Fruit fly (Drosophila melanogaster) whole organism, adult: ENCODE measurements around the gene Srp54k.
A peak's percentile ranks its signal among the peaks of the same experiment; 100 is the strongest.

Experiments used
- CG11617 ChIP-seq: fragments of 200-800 bp; sonication (Bioruptor generic); optimal IDR thresholded peaks from 2 replicates; lab custom pipeline; 2017; ENCODE audit warnings: mild to moderate bottlenecking, missing biosample characterization, missing genetic modification reagents, missing genetic modification characterization
- CG12768 ChIP-seq: fragments of 200-800 bp; sonication (Bioruptor generic); optimal IDR thresholded peaks from 2 replicates; lab custom pipeline; 2017; ENCODE audit warnings: missing biosample characterization, missing genetic modification characterization, mild to moderate bottlenecking, moderate library complexity, missing genetic modification reagents
- CG14711 ChIP-seq: fragments of 200-800 bp; sonication (Bioruptor generic); optimal IDR thresholded peaks from 2 replicates; lab custom pipeline; 2018; ENCODE audit warnings: missing biosample characterization, mild to moderate bottlenecking, missing genetic modification characterization, moderate library complexity
- CG1620 ChIP-seq: fragments of 200-800 bp; sonication (Bioruptor generic); optimal IDR thresholded peaks from 2 replicates; lab custom pipeline; 2016; ENCODE audit warnings: missing biosample characterization, missing genetic modification characterization
- CG33017 ChIP-seq: fragments of 200-800 bp; sonication (Bioruptor generic); optimal IDR thresholded peaks from 2 replicates; lab custom pipeline; 2018; ENCODE audit warnings: missing biosample characterization, mild to moderate bottlenecking, missing genetic modification characterization, moderate library complexity
- CG5204 ChIP-seq: fragments of 200-800 bp; sonication (Bioruptor generic); optimal IDR thresholded peaks from 2 replicates; lab custom pipeline; 2016; ENCODE audit warnings: missing biosample characterization, missing genetic modification characterization
- CG7045 ChIP-seq: fragments of 200-800 bp; sonication (Bioruptor generic); optimal IDR thresholded peaks from 2 replicates; lab custom pipeline; 2017; ENCODE audit warnings: missing biosample characterization, mild to moderate bottlenecking, missing genetic modification characterization
- CG7101 ChIP-seq: fragments of 200-800 bp; sonication (Bioruptor generic); optimal IDR thresholded peaks from 2 replicates; lab custom pipeline; 2018; ENCODE audit warnings: missing biosample characterization, mild to moderate bottlenecking, missing genetic modification characterization, moderate library complexity
- Clk ChIP-seq: fragments of 200-800 bp; sonication (Bioruptor generic); optimal IDR thresholded peaks from 2 replicates; lab custom pipeline; 2017; ENCODE audit warnings: missing biosample characterization, missing genetic modification characterization
- Crg-1 ChIP-seq: fragments of 200-800 bp; sonication (Bioruptor generic); optimal IDR thresholded peaks from 2 replicates; lab custom pipeline; 2016; ENCODE audit warnings: missing biosample characterization, missing genetic modification characterization
- Hr96 ChIP-seq: fragments of 200-800 bp; sonication (Bioruptor generic); optimal IDR thresholded peaks from 2 replicates; lab custom pipeline; 2016; ENCODE audit warnings: missing biosample characterization, missing genetic modification characterization
- Mnt ChIP-seq: fragments of 200-800 bp; sonication (Bioruptor generic); optimal IDR thresholded peaks from 2 replicates; lab custom pipeline; 2016; ENCODE audit warnings: missing biosample characterization, mild to moderate bottlenecking, missing genetic modification characterization
- bab1 ChIP-seq: fragments of 200-800 bp; sonication (Bioruptor generic); optimal IDR thresholded peaks from 3 replicates; lab custom pipeline; 2019; ENCODE audit warnings: missing biosample characterization, mild to moderate bottlenecking, missing genetic modification characterization, moderate library complexity
- cic ChIP-seq: fragments of 200-800 bp; sonication (Bioruptor generic); optimal IDR thresholded peaks from 2 replicates; lab custom pipeline; 2017; ENCODE audit warnings: missing biosample characterization, mild to moderate bottlenecking, missing genetic modification characterization, moderate library complexity
- cnc ChIP-seq, 2 experiments: fragments of >200 bp; optimal IDR thresholded peaks; 2 replicates each; lab custom pipeline; 2017
- kay ChIP-seq: fragments of 200-800 bp; sonication (Bioruptor generic); peaks from one replicate; lab custom pipeline; 2016; ENCODE audit warnings: missing biosample characterization, missing genetic modification characterization, borderline replicate concordance
- ovo ChIP-seq: fragments of 200-800 bp; sonication (Bioruptor generic); optimal IDR thresholded peaks from 2 replicates; lab custom pipeline; 2016; ENCODE audit warnings: missing biosample characterization, missing genetic modification characterization
- pad ChIP-seq: fragments of 200-800 bp; sonication (Bioruptor generic); optimal IDR thresholded peaks from 3 replicates; lab custom pipeline; 2017; ENCODE audit warnings: missing biosample characterization, missing genetic modification characterization, mild to moderate bottlenecking, moderate library complexity, missing genetic modification reagents
- tj ChIP-seq: fragments of 200-800 bp; sonication (Bioruptor generic); optimal IDR thresholded peaks from 3 replicates; lab custom pipeline; 2017; ENCODE audit warnings: missing biosample characterization, mild to moderate bottlenecking, missing genetic modification characterization, moderate library complexity
- toe ChIP-seq: fragments of 200-800 bp; sonication (Bioruptor generic); optimal IDR thresholded peaks from 2 replicates; lab custom pipeline; 2016; ENCODE audit warnings: missing biosample characterization, missing genetic modification characterization

Gene Srp54k

dm6 chr3L:5152354-5152806 is at the start of gene Srp54k, which contains the start of gene Gen:
Srp54k (plus strand) TSS chr3L:5152678.
Gen (minus strand) TSS chr3L:5152376.
- TF ChIP-seq kay: no peak
- TF ChIP-seq CG11617 (GFP tag; lab: Kevin White, UChicago): peak; percentile 38
- peak; percentile 28 for TF ChIP-seq Mnt
- peak; percentile 39 for TF ChIP-seq CG7101 (tag; lab: Kevin White, UChicago)
- peak; percentile 19 for TF ChIP-seq CG1620
- TF ChIP-seq pad (GFP tag; lab: Kevin White, UChicago): peak; percentile 6
- peak; percentile 48 for TF ChIP-seq Crg-1 (GFP tag; lab: Kevin White, UChicago)
- TF ChIP-seq CG7045 (GFP tag; lab: Kevin White, UChicago): no peak
- TF ChIP-seq Hr96: no peak
- no peak for TF ChIP-seq CG12768 (GFP tag; lab: Kevin White, UChicago)
- TF ChIP-seq CG14711: peak; percentile 11
- peak; percentile 81 for TF ChIP-seq tj
- peak; percentile 46 for TF ChIP-seq bab1 (GFP tag; lab: Kevin White, UChicago)
- TF ChIP-seq CG33017 (tag; lab: Kevin White, UChicago): peak; percentile 16
- TF ChIP-seq ovo (GFP tag; lab: Kevin White, UChicago): no peak
- TF ChIP-seq toe (GFP tag; lab: Kevin White, UChicago): no peak
- no peak for TF ChIP-seq CG5204 (GFP tag; lab: Kevin White, UChicago)
- TF ChIP-seq cnc (optimal IDR thresholded peaks at IDR 0.05; lab: Kevin White, UChicago): no peak
- TF ChIP-seq Clk (GFP tag; lab: Kevin White, UChicago): no peak
- TF ChIP-seq cic (GFP tag; lab: Kevin White, UChicago): peak; percentile 44

- TF ChIP-seq cnc (optimal IDR thresholded peaks at IDR 0.05; lab: Kevin White, UChicago) (no peak), CG1620 (no peak), CG11617 (GFP tag; lab: Kevin White, UChicago) (no peak), tj (no peak), Hr96 (no peak), CG7045 (GFP tag; lab: Kevin White, UChicago) (no peak), ovo (GFP tag; lab: Kevin White, UChicago) (no peak), Clk (GFP tag; lab: Kevin White, UChicago) (no peak), toe (GFP tag; lab: Kevin White, UChicago) (no peak), CG5204 (GFP tag; lab: Kevin White, UChicago) (no peak), bab1 (GFP tag; lab: Kevin White, UChicago) (no peak), CG12768 (GFP tag; lab: Kevin White, UChicago) (no peak), Mnt (no peak), CG33017 (tag; lab: Kevin White, UChicago) (no peak), cic (GFP tag; lab: Kevin White, UChicago) (no peak), kay (no peak), CG14711 (no peak), pad (GFP tag; lab: Kevin White, UChicago) (no peak)
These were observed 27.3 kb upstream of the Srp54k start for dm6 chr3L:5125202-5125601.

dm6 chr3L:5127609-5128008 is 24.9 kb upstream of the Srp54k start:
- no peak for TF ChIP-seq CG7101 (tag; lab: Kevin White, UChicago)
- TF ChIP-seq toe (GFP tag; lab: Kevin White, UChicago): no peak
- TF ChIP-seq CG33017 (tag; lab: Kevin White, UChicago): no peak
- TF ChIP-seq bab1 (GFP tag; lab: Kevin White, UChicago): no peak
- TF ChIP-seq ovo (GFP tag; lab: Kevin White, UChicago): no peak
- TF ChIP-seq kay: no peak
- TF ChIP-seq CG11617 (GFP tag; lab: Kevin White, UChicago): no peak
- no peak for TF ChIP-seq pad (GFP tag; lab: Kevin White, UChicago)
- no peak for TF ChIP-seq CG5204 (GFP tag; lab: Kevin White, UChicago)
- TF ChIP-seq CG7045 (GFP tag; lab: Kevin White, UChicago): no peak
- TF ChIP-seq CG14711: no peak
- TF ChIP-seq CG12768 (GFP tag; lab: Kevin White, UChicago): no peak

dm6 chr3L:5128214-5128613 is 24.3 kb upstream of the Srp54k start:
- TF ChIP-seq cnc (optimal IDR thresholded peaks at IDR 0.05; lab: Kevin White, UChicago) (no peak), CG11617 (GFP tag; lab: Kevin White, UChicago) (no peak), CG5204 (GFP tag; lab: Kevin White, UChicago) (no peak), CG33017 (tag; lab: Kevin White, UChicago) (no peak), CG7101 (tag; lab: Kevin White, UChicago) (no peak), CG14711 (no peak), CG12768 (GFP tag; lab: Kevin White, UChicago) (no peak), tj (no peak), kay (no peak), Crg-1 (GFP tag; lab: Kevin White, UChicago) (no peak), bab1 (GFP tag; lab: Kevin White, UChicago) (no peak), CG7045 (GFP tag; lab: Kevin White, UChicago) (no peak), Mnt (no peak), pad (GFP tag; lab: Kevin White, UChicago) (no peak)

dm6 chr3L:5129199-5129598 is 23.3 kb upstream of the Srp54k start, which contains the start of gene CG4597:
CG4597 (plus strand) TSS chr3L:5129499.
- TF ChIP-seq CG12768 (GFP tag; lab: Kevin White, UChicago) (no peak), ovo (GFP tag; lab: Kevin White, UChicago) (no peak), CG14711 (no peak), cnc (optimal IDR thresholded peaks at IDR 0.05; lab: Kevin White, UChicago) (no peak), CG7101 (tag; lab: Kevin White, UChicago) (no peak), cic (GFP tag; lab: Kevin White, UChicago) (no peak), toe (GFP tag; lab: Kevin White, UChicago) (no peak), pad (GFP tag; lab: Kevin White, UChicago) (no peak), Hr96 (no peak), Mnt (no peak), tj (no peak), CG11617 (GFP tag; lab: Kevin White, UChicago) (no peak), Crg-1 (GFP tag; lab: Kevin White, UChicago) (no peak), CG33017 (tag; lab: Kevin White, UChicago) (no peak), kay (no peak), CG5204 (GFP tag; lab: Kevin White, UChicago) (no peak), CG1620 (no peak)
